Fruit fly (Drosophila melanogaster) whole organism, embryonic: Measurements from ENCODE around the gene gammaTub37C.

ENCODE experiments used
- Antp ChIP-seq: fragments of 200-800 bp; sonication (Bioruptor generic); optimal IDR thresholded peaks from 3 replicates; lab custom pipeline; 2016; ENCODE audit warnings: missing biosample characterization, missing genetic modification characterization
- Bdp1 ChIP-seq: fragments of 200-800 bp; sonication (Bioruptor generic); optimal IDR thresholded peaks from 3 replicates; lab custom pipeline; 2016; ENCODE audit warnings: missing biosample characterization, missing genetic modification characterization
- Bgb ChIP-seq: fragments of 200-800 bp; sonication (Bioruptor generic); IDR thresholded peaks from 2 replicates; pipeline ENCODE4 v1.3.6; 2022; ENCODE audit warnings: missing biosample characterization, missing genetic modification characterization; ENCODE audit not compliant: partially characterized antibody
- CG10274 ChIP-seq: fragments of 200-800 bp; sonication (Bioruptor generic); optimal IDR thresholded peaks from 3 replicates; lab custom pipeline; 2017; ENCODE audit warnings: missing biosample characterization, mild to moderate bottlenecking, missing genetic modification characterization
- CG11093 ChIP-seq: fragments of 200-800 bp; sonication (Bioruptor generic); IDR thresholded peaks from 3 replicates; pipeline ENCODE4 v1.3.6; 2022; ENCODE audit warnings: missing biosample characterization, missing genetic modification characterization
- CG11398 ChIP-seq: fragments of 200-800 bp; sonication (Bioruptor generic); optimal IDR thresholded peaks from 2 replicates; lab custom pipeline; 2016; ENCODE audit warnings: missing biosample characterization, missing genetic modification characterization
- CG12659 ChIP-seq: fragments of 200-800 bp; sonication (Bioruptor generic); optimal IDR thresholded peaks from 3 replicates; lab custom pipeline; 2017; ENCODE audit warnings: mild to moderate bottlenecking, missing biosample characterization, missing genetic modification reagents, missing genetic modification characterization
- CG17802 ChIP-seq: fragments of 200-800 bp; sonication (Bioruptor generic); optimal IDR thresholded peaks from 2 replicates; lab custom pipeline; 2018; ENCODE audit warnings: missing biosample characterization, mild to moderate bottlenecking, missing genetic modification characterization, moderate library complexity
- CG18262 ChIP-seq: fragments of 200-800 bp; optimal IDR thresholded peaks from 3 replicates; lab custom pipeline; 2019; ENCODE audit warnings: missing biosample characterization, mild to moderate bottlenecking, missing genetic modification characterization, moderate library complexity
- CG2116 ChIP-seq: fragments of 200-800 bp; sonication (Bioruptor generic); optimal IDR thresholded peaks from 3 replicates; lab custom pipeline; 2018; ENCODE audit warnings: missing biosample characterization, mild to moderate bottlenecking, missing genetic modification characterization
- CG2875 ChIP-seq: fragments of 200-800 bp; sonication (Bioruptor generic); optimal IDR thresholded peaks from 2 replicates; lab custom pipeline; 2017; ENCODE audit warnings: missing biosample characterization, mild to moderate bottlenecking, missing genetic modification characterization, missing genetic modification reagents
- CG30403 ChIP-seq: fragments of 200-800 bp; sonication (Bioruptor generic); optimal IDR thresholded peaks from 3 replicates; lab custom pipeline; 2016; ENCODE audit warnings: missing biosample characterization, missing genetic modification characterization
- CG34376 ChIP-seq: fragments of 200-800 bp; sonication (Bioruptor generic); optimal IDR thresholded peaks from 2 replicates; lab custom pipeline; 2018; ENCODE audit warnings: missing biosample characterization, mild to moderate bottlenecking, missing genetic modification characterization
- CG4820 ChIP-seq: fragments of 200-800 bp; sonication (Bioruptor generic); optimal IDR thresholded peaks from 3 replicates; lab custom pipeline; 2016; ENCODE audit warnings: missing biosample characterization, missing genetic modification characterization
- CG6175 ChIP-seq: fragments of 200-800 bp; sonication (Bioruptor generic); IDR thresholded peaks from 3 replicates; pipeline ENCODE4 v1.3.6; 2022; ENCODE audit warnings: missing biosample characterization, missing genetic modification characterization
- CG7745 ChIP-seq: fragments of 200-800 bp; sonication (Bioruptor generic); optimal IDR thresholded peaks from 2 replicates; lab custom pipeline; 2018; ENCODE audit warnings: missing biosample characterization, mild to moderate bottlenecking, missing genetic modification characterization, moderate library complexity
- CG7786 ChIP-seq: fragments of 200-800 bp; sonication (Bioruptor generic); optimal IDR thresholded peaks from 2 replicates; lab custom pipeline; 2016; ENCODE audit warnings: missing biosample characterization, missing genetic modification characterization
- CG9727 ChIP-seq: fragments of 200-800 bp; sonication (Bioruptor generic); optimal IDR thresholded peaks from 3 replicates; lab custom pipeline; 2017; ENCODE audit warnings: missing biosample characterization, mild to moderate bottlenecking, missing genetic modification characterization
- CG9876 ChIP-seq: fragments of 200-800 bp; sonication (Bioruptor generic); optimal IDR thresholded peaks from 2 replicates; lab custom pipeline; 2016; ENCODE audit warnings: missing biosample characterization, missing genetic modification characterization
- Ets65A ChIP-seq: fragments of 200-800 bp; sonication (Bioruptor generic); peaks from one replicate; lab custom pipeline; 2016; ENCODE audit warnings: missing biosample characterization, missing genetic modification characterization
- Hmr ChIP-seq: fragments of 200-800 bp; sonication (Bioruptor generic); optimal IDR thresholded peaks from 3 replicates; lab custom pipeline; 2017; ENCODE audit warnings: mild to moderate bottlenecking, missing biosample characterization, missing genetic modification reagents, missing genetic modification characterization
- Lpt ChIP-seq: fragments of >200 bp; optimal IDR thresholded peaks from 2 replicates; lab custom pipeline; 2018; ENCODE audit warnings: missing biosample characterization, missing genetic modification characterization
- Med ChIP-seq: fragments of 200-800 bp; sonication (Bioruptor generic); peaks from one replicate; lab custom pipeline; 2016; ENCODE audit warnings: missing biosample characterization, missing genetic modification characterization, mild to moderate bottlenecking, inconsistent platforms, moderate library complexity
- Poxn ChIP-seq: fragments of 200-800 bp; sonication (Bioruptor generic); IDR thresholded peaks from 2 replicates; pipeline ENCODE4 v1.3.6; 2022; ENCODE audit warnings: missing biosample characterization, missing genetic modification characterization
- Rx ChIP-seq: fragments of 200-800 bp; sonication (Bioruptor generic); IDR thresholded peaks from 2 replicates; pipeline ENCODE4 v1.3.6; 2022; ENCODE audit warnings: missing biosample characterization, missing genetic modification characterization
- Scr ChIP-seq: fragments of 200-800 bp; sonication (Bioruptor generic); IDR thresholded peaks from 2 replicates; pipeline ENCODE4 v1.3.6; 2022; ENCODE audit warnings: missing biosample characterization, missing genetic modification characterization; ENCODE audit not compliant: partially characterized antibody
- Tbp ChIP-seq: fragments of >200 bp; optimal IDR thresholded peaks from 2 replicates; lab custom pipeline; 2018; ENCODE audit warnings: missing biosample characterization, missing genetic modification characterization
- YL-1 ChIP-seq: fragments of 200-800 bp; sonication (Bioruptor generic); optimal IDR thresholded peaks from 3 replicates; lab custom pipeline; 2017; ENCODE audit warnings: missing biosample characterization, mild to moderate bottlenecking, missing genetic modification characterization
- ab ChIP-seq: fragments of 200-800 bp; sonication (Bioruptor generic); optimal IDR thresholded peaks from 2 replicates; lab custom pipeline; 2016; ENCODE audit warnings: missing biosample characterization, missing genetic modification characterization
- bbx ChIP-seq: fragments of 200-800 bp; sonication (Bioruptor generic); IDR thresholded peaks from 2 replicates; pipeline ENCODE4 v1.3.6; 2022; ENCODE audit warnings: missing biosample characterization, missing genetic modification characterization; ENCODE audit not compliant: partially characterized antibody
- bsh ChIP-seq, 2 experiments: fragments of 200-800 bp; sonication (Bioruptor generic); optimal IDR thresholded peaks; 2 replicates each; lab custom pipeline; 2017 to 2018; ENCODE audit warnings: mild to moderate bottlenecking in 2 of 2, missing biosample characterization in 2 of 2, missing genetic modification characterization in 2 of 2, moderate library complexity in 1 of 2
- cas ChIP-seq: fragments of 200-800 bp; sonication (Bioruptor generic); IDR thresholded peaks from 2 replicates; pipeline ENCODE4 v1.3.6; 2022; ENCODE audit warnings: missing biosample characterization, missing genetic modification characterization
- chif ChIP-seq, 2 experiments: fragments of 200-800 bp; sonication (Bioruptor generic); optimal IDR thresholded peaks; 3 replicates each; lab custom pipeline; 2016; ENCODE audit warnings: missing biosample characterization in 2 of 2, missing genetic modification characterization in 2 of 2
- crol ChIP-seq: fragments of 200-800 bp; sonication (Bioruptor generic); IDR thresholded peaks from 2 replicates; pipeline ENCODE4 v1.3.6; 2022; ENCODE audit warnings: missing biosample characterization, missing genetic modification characterization
- crp ChIP-seq, 2 experiments: fragments of 200-800 bp; sonication (Bioruptor generic); optimal IDR thresholded peaks; 2 replicates in 1 of 2; 3 replicates in 1 of 2; lab custom pipeline; 2017; ENCODE audit warnings: missing biosample characterization in 2 of 2, missing genetic modification characterization in 2 of 2, mild to moderate bottlenecking in 1 of 2, moderate library complexity in 1 of 2
- danr ChIP-seq: fragments of 200-800 bp; sonication (Bioruptor generic); IDR thresholded peaks from 2 replicates; pipeline ENCODE4 v1.3.6; 2022; ENCODE audit warnings: missing biosample characterization, missing genetic modification characterization
- ftz-f1 ChIP-seq: fragments of 200-800 bp; sonication (Bioruptor generic); optimal IDR thresholded peaks from 2 replicates; lab custom pipeline; 2016; ENCODE audit warnings: missing biosample characterization, missing genetic modification characterization
- gce ChIP-seq: fragments of 200-800 bp; sonication (Bioruptor generic); IDR thresholded peaks from 3 replicates; pipeline ENCODE4 v1.3.6; 2022; ENCODE audit warnings: missing biosample characterization, missing genetic modification characterization
- gro ChIP-seq: fragments of 200-800 bp; sonication (Bioruptor generic); optimal IDR thresholded peaks from 2 replicates; lab custom pipeline; 2016; ENCODE audit warnings: missing biosample characterization, missing genetic modification characterization
- kay ChIP-seq: fragments of 200-800 bp; sonication (Bioruptor generic); optimal IDR thresholded peaks from 2 replicates; lab custom pipeline; 2016; ENCODE audit warnings: missing biosample characterization, missing genetic modification characterization
- lov ChIP-seq, 2 experiments: fragments of 200-800 bp in 1 of 2; fragments of >200 bp in 1 of 2; sonication (Bioruptor generic) in 1 of 2; IDR thresholded peaks in 1 of 2; optimal IDR thresholded peaks in 1 of 2; 2 replicates in 1 of 2; 3 replicates in 1 of 2; pipeline versions ENCODE4 v1.3.6 to Lab custom; 2017 to 2022; ENCODE audit warnings: missing biosample characterization in 1 of 2, missing genetic modification characterization in 1 of 2
- nerfin-2 ChIP-seq: fragments of 200-800 bp; sonication (Bioruptor generic); IDR thresholded peaks from 2 replicates; pipeline ENCODE4 v1.3.6; 2022; ENCODE audit warnings: missing biosample characterization, missing genetic modification characterization; ENCODE audit not compliant: partially characterized antibody
- odd ChIP-seq: fragments of 200-800 bp; sonication (Bioruptor generic); optimal IDR thresholded peaks from 2 replicates; lab custom pipeline; 2017; ENCODE audit warnings: missing biosample characterization, mild to moderate bottlenecking, missing genetic modification characterization
- pzg ChIP-seq: fragments of 200-800 bp; sonication (Bioruptor generic); optimal IDR thresholded peaks from 3 replicates; lab custom pipeline; 2018; ENCODE audit warnings: missing biosample characterization, mild to moderate bottlenecking, missing genetic modification characterization, moderate library complexity
- tx ChIP-seq: fragments of 200-800 bp; sonication (Bioruptor generic); optimal IDR thresholded peaks from 2 replicates; lab custom pipeline; 2016; ENCODE audit warnings: missing biosample characterization, missing genetic modification characterization
- usp ChIP-seq: fragments of >200 bp; optimal IDR thresholded peaks from 2 replicates; lab custom pipeline; 2017; ENCODE audit warnings: missing biosample characterization, missing genetic modification characterization
- wdn ChIP-seq: fragments of 200-800 bp; sonication (Bioruptor generic); IDR thresholded peaks from 2 replicates; pipeline ENCODE4 v1.3.6; 2022; ENCODE audit warnings: missing biosample characterization, missing genetic modification characterization
- yki ChIP-seq: fragments of >200 bp; optimal IDR thresholded peaks from 3 replicates; lab custom pipeline; 2018
- z ChIP-seq: fragments of 200-800 bp; sonication (Bioruptor generic); IDR thresholded peaks from 3 replicates; pipeline ENCODE4 v1.3.6; 2022; ENCODE audit warnings: missing biosample characterization, missing genetic modification characterization
- zf30C ChIP-seq: fragments of 200-800 bp; sonication (Bioruptor generic); optimal IDR thresholded peaks from 3 replicates; lab custom pipeline; 2018; ENCODE audit warnings: missing biosample characterization, mild to moderate bottlenecking, missing genetic modification characterization

The gammaTub37C gene

dm6 chr2L:19196443-19197044, 11.0 kb upstream of the gammaTub37C start (continued):
- no peak for TF ChIP-seq CG6175 (GFP tag; lab: Robert Waterston, UW)
- TF ChIP-seq gce (GFP tag; lab: Robert Waterston, UW) = no peak
- TF ChIP-seq chif (GFP tag; optimal IDR thresholded peaks at IDR 0.05; lab: Kevin White, UChicago) = peak; percentile 35 to 57
- TF ChIP-seq bbx = no peak
- TF ChIP-seq nerfin-2 (GFP tag; lab: Robert Waterston, UW) = no peak
- TF ChIP-seq odd (GFP tag; lab: Kevin White, UChicago) = no peak
- no peak for TF ChIP-seq pzg (GFP tag; lab: Kevin White, UChicago)
- TF ChIP-seq Tbp (GFP tag; lab: Kevin White, UChicago) = no peak
- TF ChIP-seq CG11093 (GFP tag; lab: Robert Waterston, UW) = peak; percentile 68
- TF ChIP-seq CG30403 (GFP tag; lab: Kevin White, UChicago) = peak; percentile 37
- no peak for TF ChIP-seq YL-1 (GFP tag; lab: Kevin White, UChicago)
- TF ChIP-seq bsh (GFP tag; optimal IDR thresholded peaks at IDR 0.05; lab: Kevin White, UChicago) = peak; percentile 47 to 80
- TF ChIP-seq kay = no peak
- TF ChIP-seq CG4820 = peak; percentile 41
- TF ChIP-seq Poxn (GFP tag; lab: Robert Waterston, UW) = no peak
- no peak for TF ChIP-seq wdn (GFP tag; lab: Robert Waterston, UW)
- peak; percentile 13 for TF ChIP-seq Ets65A
- no peak for TF ChIP-seq gro (GFP tag; lab: Kevin White, UChicago)
- TF ChIP-seq Med = peak; percentile 91
- TF ChIP-seq Scr (GFP tag; lab: Robert Waterston, UW) = no peak
- TF ChIP-seq usp (GFP tag; lab: Kevin White, UChicago) = no peak
- TF ChIP-seq Antp = peak; percentile 50
- peak; percentile 38 for TF ChIP-seq CG7786 (GFP tag; lab: Kevin White, UChicago)
- TF ChIP-seq CG9876 = no peak
- TF ChIP-seq CG2875 (GFP tag; lab: Kevin White, UChicago) = peak; percentile 71
- no peak for TF ChIP-seq CG11398 (GFP tag; lab: Kevin White, UChicago)
- no peak for TF ChIP-seq ab (GFP tag; lab: Kevin White, UChicago)
- no peak for TF ChIP-seq CG7745 (tag; lab: Kevin White, UChicago)
- TF ChIP-seq crp (GFP tag; optimal IDR thresholded peaks at IDR 0.05; lab: Kevin White, UChicago) = no peak
- TF ChIP-seq Lpt (GFP tag; lab: Kevin White, UChicago) = no peak
- peak; percentile 3 for TF ChIP-seq Hmr (GFP tag; lab: Kevin White, UChicago)
- TF ChIP-seq z (GFP tag; lab: Robert Waterston, UW) = 0 out of 3 replicates have a peak, but pooled peaks have one; percentile 13
- peak; percentile 29; the same call in 1 of the 2 replicates for TF ChIP-seq cas
- TF ChIP-seq CG9727 (GFP tag; lab: Kevin White, UChicago) = peak; percentile 62
- peak; percentile 22 for TF ChIP-seq CG2116 (GFP tag; lab: Kevin White, UChicago)
- TF ChIP-seq danr (GFP tag; lab: Robert Waterston, UW) = peak; percentile 43; the same call in 1 of the 2 replicates
- TF ChIP-seq ftz-f1 (GFP tag; lab: Kevin White, UChicago) = no peak
- no peak for TF ChIP-seq yki (lab: Kevin White, UChicago)
- peak; percentile 35 for TF ChIP-seq Bdp1
- TF ChIP-seq zf30C (GFP tag; lab: Kevin White, UChicago) = no peak
- no peak for TF ChIP-seq crol
- peak; percentile 72 for TF ChIP-seq Rx (GFP tag; lab: Robert Waterston, UW)
- peak; percentile 2 for TF ChIP-seq CG17802 (tag; lab: Kevin White, UChicago)
- TF ChIP-seq lov (optimal IDR thresholded peaks at IDR 0.05; lab: Kevin White, UChicago) = no peak
- TF ChIP-seq lov (GFP tag; IDR thresholded peaks at IDR 0.05; lab: Robert Waterston, UW) = no peak; the same call in 2 of the 3 replicates
- no peak for TF ChIP-seq CG10274
- peak; percentile 81 for TF ChIP-seq CG18262 (tag; lab: Kevin White, UChicago)
- TF ChIP-seq CG34376 (GFP tag; lab: Kevin White, UChicago) = no peak
- no peak for TF ChIP-seq tx (GFP tag; lab: Kevin White, UChicago)
- TF ChIP-seq Bgb (GFP tag; lab: Robert Waterston, UW) = no peak
- peak; percentile 25 for TF ChIP-seq CG12659
